Fruit fly (Drosophila melanogaster) whole organism, wandering third instar larva: Measurements from ENCODE around the gene CG43658.

Experiments used
- Abd-B ChIP-seq: fragments of >200 bp; optimal IDR thresholded peaks from 2 replicates; lab custom pipeline; 2017; ENCODE audit warnings: missing biosample characterization, missing genetic modification characterization
- CG32264 ChIP-seq: fragments of 200-800 bp; sonication (Bioruptor generic); optimal IDR thresholded peaks from 2 replicates; lab custom pipeline; 2016; ENCODE audit warnings: missing biosample characterization, missing genetic modification characterization
- CG9705 ChIP-seq: fragments of 200-800 bp; sonication (Bioruptor generic); optimal IDR thresholded peaks from 2 replicates; lab custom pipeline; 2018; ENCODE audit warnings: missing biosample characterization, mild to moderate bottlenecking, missing genetic modification characterization
- GATAd ChIP-seq: sonication (Bioruptor generic); optimal IDR thresholded peaks from 2 replicates; lab custom pipeline; 2016; ENCODE audit warnings: missing biosample characterization, missing genetic modification characterization
- HLH106 ChIP-seq: fragments of 200-800 bp; optimal IDR thresholded peaks from 3 replicates; lab custom pipeline; 2019; ENCODE audit warnings: missing biosample characterization, mild to moderate bottlenecking, missing genetic modification characterization, moderate library complexity
- Hnf4 ChIP-seq: fragments of 200-800 bp; sonication (Bioruptor generic); optimal IDR thresholded peaks from 2 replicates; lab custom pipeline; 2016; ENCODE audit warnings: missing biosample characterization, mild to moderate bottlenecking, missing genetic modification characterization
- Hr78 ChIP-seq: fragments of >200 bp; optimal IDR thresholded peaks from 2 replicates; lab custom pipeline; 2017; ENCODE audit warnings: missing biosample characterization, missing genetic modification characterization
- Jra ChIP-seq: sonication (Bioruptor generic); optimal IDR thresholded peaks from 2 replicates; lab custom pipeline; 2016; ENCODE audit warnings: missing biosample characterization, missing genetic modification characterization
- Mio ChIP-seq: sonication (Bioruptor generic); optimal IDR thresholded peaks from 2 replicates; lab custom pipeline; 2016; ENCODE audit warnings: missing biosample characterization, missing genetic modification characterization
- Myc ChIP-seq: fragments of >200 bp; optimal IDR thresholded peaks from 2 replicates; lab custom pipeline; 2017
- N ChIP-seq: fragments of >200 bp; optimal IDR thresholded peaks from 2 replicates; lab custom pipeline; 2018; ENCODE audit warnings: missing biosample characterization, missing external identifiers, missing genetic modification characterization
- OdsH ChIP-seq: fragments of 200-800 bp; sonication (Bioruptor generic); optimal IDR thresholded peaks from 2 replicates; lab custom pipeline; 2016; ENCODE audit warnings: missing biosample characterization, mild to moderate bottlenecking, missing genetic modification characterization
- Rel ChIP-seq, 2 experiments: fragments of 200-800 bp; sonication (Bioruptor generic) in 1 of 2; optimal IDR thresholded peaks; 2 replicates in 1 of 2; 3 replicates in 1 of 2; lab custom pipeline; 2016 to 2019; ENCODE audit warnings: mild to moderate bottlenecking in 2 of 2, missing biosample characterization in 2 of 2, missing genetic modification characterization in 2 of 2, moderate library complexity in 1 of 2
- Sp1 ChIP-seq: fragments of 200-800 bp; sonication (Bioruptor generic); optimal IDR thresholded peaks from 3 replicates; lab custom pipeline; 2019; ENCODE audit warnings: missing biosample characterization, mild to moderate bottlenecking, missing genetic modification characterization, moderate library complexity
- Vsx2 ChIP-seq: fragments of 200-300, 225-300 bp; sonication (Bioruptor generic); optimal IDR thresholded peaks from 2 replicates; lab custom pipeline; 2018; ENCODE audit warnings: missing biosample characterization, missing genetic modification characterization; ENCODE audit not compliant: partially characterized antibody
- br ChIP-seq: fragments of 200-800 bp; sonication (Bioruptor generic); optimal IDR thresholded peaks from 2 replicates; lab custom pipeline; 2016; ENCODE audit warnings: missing biosample characterization, missing genetic modification characterization
- brk ChIP-seq: fragments of 200-800 bp; sonication (Bioruptor generic); optimal IDR thresholded peaks from 2 replicates; lab custom pipeline; 2016; ENCODE audit warnings: missing biosample characterization, mild to moderate bottlenecking, missing genetic modification characterization
- dmrt93B ChIP-seq: fragments of 200-800 bp; sonication (Bioruptor generic); optimal IDR thresholded peaks from 2 replicates; lab custom pipeline; 2018; ENCODE audit warnings: missing biosample characterization, mild to moderate bottlenecking, missing genetic modification characterization
- dsf ChIP-seq: sonication (Bioruptor generic); optimal IDR thresholded peaks from 2 replicates; lab custom pipeline; 2016; ENCODE audit warnings: missing biosample characterization, missing genetic modification characterization, borderline replicate concordance
- ey ChIP-seq: fragments of 200-800 bp; sonication (Bioruptor generic); optimal IDR thresholded peaks from 2 replicates; lab custom pipeline; 2016; ENCODE audit warnings: missing biosample characterization, missing genetic modification characterization
- foxo ChIP-seq, 2 experiments: fragments of 200-800 bp; sonication (Bioruptor generic); optimal IDR thresholded peaks; 2 replicates in 1 of 2; 3 replicates in 1 of 2; lab custom pipeline; 2016 to 2017; ENCODE audit warnings: missing biosample characterization in 2 of 2, missing genetic modification characterization in 2 of 2
- fru ChIP-seq: fragments of 200-800 bp; sonication (Bioruptor generic); optimal IDR thresholded peaks from 3 replicates; lab custom pipeline; 2016; ENCODE audit warnings: missing biosample characterization, mild to moderate bottlenecking, missing genetic modification characterization
- h ChIP-seq: fragments of 200-800 bp; sonication (Bioruptor generic); optimal IDR thresholded peaks from 3 replicates; lab custom pipeline; 2016; ENCODE audit warnings: missing biosample characterization, mild to moderate bottlenecking, missing genetic modification characterization
- pan ChIP-seq: fragments of >200 bp; optimal IDR thresholded peaks from 2 replicates; lab custom pipeline; 2017
- psq ChIP-seq: fragments of 200-800 bp; sonication (Bioruptor generic); optimal IDR thresholded peaks from 3 replicates; lab custom pipeline; 2017; ENCODE audit warnings: missing biosample characterization, mild to moderate bottlenecking, missing genetic modification characterization, moderate library complexity
- rgr ChIP-seq: fragments of 200-800 bp; sonication (Bioruptor generic); optimal IDR thresholded peaks from 3 replicates; lab custom pipeline; 2016; ENCODE audit warnings: missing biosample characterization, mild to moderate bottlenecking, missing genetic modification characterization
- sage ChIP-seq: fragments of 200-800 bp; sonication (Bioruptor generic); optimal IDR thresholded peaks from 2 replicates; lab custom pipeline; 2016; ENCODE audit warnings: missing biosample characterization, mild to moderate bottlenecking, missing genetic modification characterization
- sv ChIP-seq: fragments of 200-800 bp; sonication (Bioruptor generic); optimal IDR thresholded peaks from 3 replicates; lab custom pipeline; 2016; ENCODE audit warnings: missing biosample characterization, missing genetic modification characterization
- tai ChIP-seq: sonication (Bioruptor generic); optimal IDR thresholded peaks from 2 replicates; lab custom pipeline; 2016; ENCODE audit warnings: missing biosample characterization, missing genetic modification characterization
- woc ChIP-seq: sonication (Bioruptor generic); optimal IDR thresholded peaks from 2 replicates; lab custom pipeline; 2016; ENCODE audit warnings: missing biosample characterization, mild to moderate bottlenecking, missing genetic modification characterization

CG43658 gene

dm6 chrX:17520690-17521426 lies 40.1 kb downstream of the CG43658 start:
- no peak for TF ChIP-seq dmrt93B (GFP tag; lab: Kevin White, UChicago)
- TF ChIP-seq br (GFP tag; lab: Kevin White, UChicago) = no peak
- no peak for TF ChIP-seq fru (GFP tag; lab: Kevin White, UChicago)
- no peak for TF ChIP-seq CG9705
- no peak for TF ChIP-seq ey
- no peak for TF ChIP-seq Abd-B (GFP tag; lab: Kevin White, UChicago)
- no peak for TF ChIP-seq dsf (GFP tag; lab: Kevin White, UChicago)
- TF ChIP-seq brk (GFP tag; lab: Kevin White, UChicago) = no peak
- no peak for TF ChIP-seq CG32264 (GFP tag; lab: Kevin White, UChicago)
- no peak for TF ChIP-seq N (GFP tag; lab: Kevin White, UChicago)
- no peak for TF ChIP-seq tai (GFP tag; lab: Kevin White, UChicago)
- TF ChIP-seq sv (GFP tag; lab: Kevin White, UChicago) = no peak
- no peak for TF ChIP-seq Hr78 (GFP tag; lab: Kevin White, UChicago)
- TF ChIP-seq HLH106 = no peak
- no peak for TF ChIP-seq pan (lab: Kevin White, UChicago)

dm6 chrX:17518117-17518689 lies 42.8 kb downstream of the CG43658 start:
- TF ChIP-seq sv (GFP tag; lab: Kevin White, UChicago) = no peak
- TF ChIP-seq ey = peak; percentile 21
- TF ChIP-seq Rel (GFP tag; optimal IDR thresholded peaks at IDR 0.05; lab: Kevin White, UChicago) = no peak
- TF ChIP-seq Rel (tag; optimal IDR thresholded peaks at IDR 0.05; lab: Kevin White, UChicago) = no peak
- peak; percentile 20 for TF ChIP-seq psq (GFP tag; lab: Kevin White, UChicago)
- TF ChIP-seq Abd-B (GFP tag; lab: Kevin White, UChicago) = no peak
- TF ChIP-seq Myc (lab: Kevin White, UChicago) = no peak
- peak; percentile 18 for TF ChIP-seq HLH106
- peak; percentile 7 for TF ChIP-seq dmrt93B (GFP tag; lab: Kevin White, UChicago)
- TF ChIP-seq CG32264 (GFP tag; lab: Kevin White, UChicago) = no peak
- TF ChIP-seq br (GFP tag; lab: Kevin White, UChicago) = peak; percentile 55
- TF ChIP-seq h (GFP tag; lab: Kevin White, UChicago) = peak; percentile 38
- peak; percentile 36 for TF ChIP-seq pan (lab: Kevin White, UChicago)
- no peak for TF ChIP-seq sage (GFP tag; lab: Kevin White, UChicago)
- TF ChIP-seq Jra (GFP tag; lab: Kevin White, UChicago) = no peak
- TF ChIP-seq foxo (GFP tag; optimal IDR thresholded peaks at IDR 0.05; lab: Kevin White, UChicago) = peak in 1 of 2 experiments; percentile 45
- peak; percentile 47 for TF ChIP-seq fru (GFP tag; lab: Kevin White, UChicago)
- TF ChIP-seq Sp1 (GFP tag; lab: Kevin White, UChicago) = peak; percentile 2
- peak; percentile 19 for TF ChIP-seq rgr (GFP tag; lab: Kevin White, UChicago)
- no peak for TF ChIP-seq Vsx2
- peak; percentile 43 for TF ChIP-seq woc (GFP tag; lab: Kevin White, UChicago)
- TF ChIP-seq OdsH (GFP tag; lab: Kevin White, UChicago) = peak; percentile 20
- TF ChIP-seq N (GFP tag; lab: Kevin White, UChicago) = no peak
- TF ChIP-seq GATAd (GFP tag; lab: Kevin White, UChicago) = no peak
- no peak for TF ChIP-seq Hnf4

dm6 chrX:17516714-17517113 lies 44.3 kb downstream of the CG43658 start:
- TF ChIP-seq Mio (GFP tag; lab: Kevin White, UChicago) = no peak
- TF ChIP-seq HLH106 = no peak
- TF ChIP-seq psq (GFP tag; lab: Kevin White, UChicago) = no peak
- TF ChIP-seq foxo (GFP tag; optimal IDR thresholded peaks at IDR 0.05; lab: Kevin White, UChicago) = no peak
- no peak for TF ChIP-seq CG32264 (GFP tag; lab: Kevin White, UChicago)
- no peak for TF ChIP-seq dsf (GFP tag; lab: Kevin White, UChicago)
- TF ChIP-seq fru (GFP tag; lab: Kevin White, UChicago) = no peak
- no peak for TF ChIP-seq brk (GFP tag; lab: Kevin White, UChicago)
- TF ChIP-seq Hr78 (GFP tag; lab: Kevin White, UChicago) = no peak

dm6 chrX:17513801-17514200 lies 47.2 kb downstream of the CG43658 start:
- TF ChIP-seq dmrt93B (GFP tag; lab: Kevin White, UChicago) = no peak
- no peak for TF ChIP-seq Mio (GFP tag; lab: Kevin White, UChicago)
- no peak for TF ChIP-seq HLH106
